Worm (Caenorhabditis elegans): ENCODE data around the gene F53A2.3.

DNA sequence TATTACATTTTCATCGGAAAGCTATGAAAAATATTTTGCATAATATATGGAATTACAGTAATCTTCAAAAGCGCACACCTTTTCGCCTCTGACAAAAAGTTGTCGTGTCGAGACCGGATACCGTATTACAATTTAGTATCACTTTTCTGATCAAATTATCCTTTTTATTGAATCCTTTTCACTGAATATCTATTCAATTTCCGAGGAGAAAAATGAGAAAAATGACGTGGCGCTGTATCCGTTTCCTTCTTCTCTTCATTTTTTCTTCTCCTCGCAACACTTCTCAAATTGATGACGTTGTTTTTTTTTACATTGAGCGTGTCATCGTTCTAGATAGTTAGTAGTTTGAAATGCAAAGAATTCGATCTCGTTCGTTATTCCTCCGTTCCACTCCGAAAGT, 11.4 kb upstream of the F53A2.3 start:
- TF ChIP-seq mep-1 (tag; optimal IDR thresholded peaks at IDR 0.05) (no peak), nhr-237 (tag; optimal IDR thresholded peaks at IDR 0.05) (no peak), nhr-12 (tag; optimal IDR thresholded peaks at IDR 0.05) (no peak), ceh-39 (tag; optimal IDR thresholded peaks at IDR 0.05) (no peak), snpc-4 (tag; optimal IDR thresholded peaks at IDR 0.05) (no peak), ztf-11 (tag; optimal IDR thresholded peaks at IDR 0.05) (no peak), blmp-1 (tag; optimal IDR thresholded peaks at IDR 0.05) (no peak), lsy-2 (tag; optimal IDR thresholded peaks at IDR 0.05) (no peak), bed-3 (GFP tag; optimal IDR thresholded peaks at IDR 0.05) (no peak), flh-1 (GFP tag; optimal IDR thresholded peaks at IDR 0.05) (no peak), ham-2 (GFP tag; optimal IDR thresholded peaks at IDR 0.05) (no peak), ceh-83 (GFP tag; optimal IDR thresholded peaks at IDR 0.05) (no peak)

All from whole organism, mixed stage, embryonic.